Worm (Caenorhabditis elegans) whole organism, L3 larva: ENCODE data around the gene dhrr-1.

Experiments
- R02D3.7 ChIP-seq: fragments of 150-350 bp; optimal IDR thresholded peaks from 2 replicates; lab custom pipeline; 2014; ENCODE audit warnings: missing biosample characterization, missing genetic modification characterization
- aly-2 ChIP-seq: fragments of 150-350 bp; optimal IDR thresholded peaks from 2 replicates; lab custom pipeline; 2014; ENCODE audit warnings: missing biosample characterization, missing genetic modification characterization
- elt-1 ChIP-seq: fragments of 150-350 bp; optimal IDR thresholded peaks from 2 replicates; lab custom pipeline; 2014; ENCODE audit warnings: missing biosample characterization, missing genetic modification characterization
- fkh-10 ChIP-seq: sonication (generic microtip); optimal IDR thresholded peaks from 2 replicates; lab custom pipeline; 2017; ENCODE audit warnings: missing biosample characterization, missing genetic modification reagents, missing genetic modification characterization
- fos-1 ChIP-seq: fragments of 150-350 bp; optimal IDR thresholded peaks from 2 replicates; lab custom pipeline; 2014; ENCODE audit warnings: missing biosample characterization, missing genetic modification characterization
- mdl-1 ChIP-seq: fragments of 150-350 bp; optimal IDR thresholded peaks from 2 replicates; lab custom pipeline; 2014; ENCODE audit warnings: missing biosample characterization, missing genetic modification characterization
- nhr-12 ChIP-seq: fragments of 150-350 bp; optimal IDR thresholded peaks from 2 replicates; lab custom pipeline; 2014; ENCODE audit warnings: missing biosample characterization, missing genetic modification characterization
- nhr-67 ChIP-seq: fragments of 150-350 bp; optimal IDR thresholded peaks from 2 replicates; lab custom pipeline; 2014; ENCODE audit warnings: missing biosample characterization, missing genetic modification characterization
- nhr-76 ChIP-seq: fragments of 150-350 bp; sonication (generic microtip); optimal IDR thresholded peaks from 5 replicates; lab custom pipeline; 2014; ENCODE audit warnings: missing biosample characterization, missing genetic modification characterization
- unc-39 ChIP-seq: sonication (generic microtip); optimal IDR thresholded peaks from 4 replicates; lab custom pipeline; 2017; ENCODE audit warnings: missing biosample characterization, missing genetic modification characterization
- unc-62 ChIP-seq: fragments of 150-350 bp; sonication (generic microtip); optimal IDR thresholded peaks from 4 replicates; lab custom pipeline; 2014; ENCODE audit warnings: missing biosample characterization, missing genetic modification reagents, missing genetic modification characterization
- zag-1 ChIP-seq: fragments of 150-350 bp; optimal IDR thresholded peaks from 2 replicates; lab custom pipeline; 2014; ENCODE audit warnings: missing biosample characterization, missing genetic modification characterization
- ztf-11 ChIP-seq: fragments of 150-350 bp; optimal IDR thresholded peaks from 2 replicates; lab custom pipeline; 2014; ENCODE audit warnings: missing biosample characterization, missing genetic modification characterization

- TF ChIP-seq aly-2 (tag; lab: Kevin White, UChicago) (no peak), mdl-1 (no peak), R02D3.7 (tag; lab: Kevin White, UChicago) (no peak), ztf-11 (tag; lab: Kevin White, UChicago) (no peak), unc-62 (GFP tag; lab: Kevin White, UChicago) (no peak), fos-1 (tag; lab: Kevin White, UChicago) (no peak), unc-39 (no peak), nhr-76 (tag; lab: Kevin White, UChicago) (no peak), zag-1 (tag; lab: Kevin White, UChicago) (no peak), elt-1 (tag; lab: Kevin White, UChicago) (no peak), nhr-12 (no peak), nhr-67 (tag; lab: Kevin White, UChicago) (no peak), fkh-10 (no peak)
Measured at ce11 chrIII:8910139-8910538, 34.3 kb upstream of the dhrr-1 start.
